Worm (Caenorhabditis elegans) whole organism, midembryonic: Measurements from ENCODE around the gene T08G5.1.

Source experiments
- T22C8.4 ChIP-seq: fragments of 200-800 bp; sonication (Bioruptor generic); IDR thresholded peaks from 2 replicates; pipeline ENCODE4 v1.3.6; 2022; ENCODE audit warnings: missing genetic modification characterization, missing compliant biosample characterization
- cog-1 ChIP-seq: sonication (generic microtip); optimal IDR thresholded peaks from 2 replicates; lab custom pipeline; 2016; ENCODE audit warnings: missing genetic modification characterization, missing compliant biosample characterization
- flt-1 ChIP-seq: fragments of 200-800 bp; sonication (Bioruptor generic); IDR thresholded peaks from 2 replicates; pipeline ENCODE4 v1.3.6; 2022; ENCODE audit warnings: missing genetic modification characterization, missing compliant biosample characterization
- klf-2 ChIP-seq: fragments of 200-800 bp; sonication (Bioruptor generic); conservative IDR thresholded peaks from 2 replicates; pipeline ENCODE4 v1.3.6; 2022; ENCODE audit warnings: missing genetic modification reagents, missing genetic modification characterization, missing compliant biosample characterization
- med-1 ChIP-seq: sonication (generic microtip); optimal IDR thresholded peaks from 2 replicates; lab custom pipeline; 2017; ENCODE audit warnings: missing genetic modification characterization, mild to moderate bottlenecking, missing compliant biosample characterization, antibody characterized with exemption, missing genetic modification reagents; ENCODE audit not compliant: insufficient read depth
- ztf-29 ChIP-seq: fragments of 200-800 bp; sonication (Bioruptor generic); IDR thresholded peaks from 2 replicates; pipeline ENCODE4 v1.3.6; 2022; ENCODE audit warnings: missing genetic modification reagents, missing genetic modification characterization, missing compliant biosample characterization

- TF ChIP-seq flt-1 (GFP tag; lab: Robert Waterston, UW) (no peak), med-1 (no peak), cog-1 (no peak), T22C8.4 (GFP tag; lab: Robert Waterston, UW) (no peak), klf-2 (GFP tag; lab: Robert Waterston, UW) (no peak), ztf-29 (GFP tag; lab: Robert Waterston, UW) (no peak)
Measured at ce11 chrV:14026194-14026593, 7.6 kb downstream of the T08G5.1 start, which contains the start of gene T08G5.2.
